Fruit fly (Drosophila melanogaster) whole organism, prepupa: Measurements from ENCODE around the gene Faa.
A peak's percentile ranks its signal among the peaks of the same experiment; 100 is the strongest.

Experiments
- Blimp-1 ChIP-seq: fragments of 200-800 bp; sonication (Bioruptor generic); optimal IDR thresholded peaks from 3 replicates; lab custom pipeline; 2017; ENCODE audit warnings: missing biosample characterization, missing genetic modification characterization, mild to moderate bottlenecking, moderate library complexity, missing genetic modification reagents
- CG10631 ChIP-seq: fragments of 200-800 bp; sonication (Bioruptor generic); optimal IDR thresholded peaks from 2 replicates; lab custom pipeline; 2016; ENCODE audit warnings: missing biosample characterization, missing genetic modification characterization
- CG11294 ChIP-seq: fragments of 200-800 bp; sonication (Bioruptor generic); IDR thresholded peaks from 2 replicates; pipeline ENCODE4 v1.3.6; 2022; ENCODE audit warnings: missing biosample characterization, missing genetic modification characterization
- CG11902 ChIP-seq: fragments of 200-800 bp; sonication (Bioruptor generic); optimal IDR thresholded peaks from 3 replicates; lab custom pipeline; 2016; ENCODE audit warnings: missing biosample characterization, missing genetic modification characterization
- CG15336 ChIP-seq: fragments of 200-800 bp; sonication (Bioruptor generic); IDR thresholded peaks from 2 replicates; pipeline ENCODE4 v1.3.6; 2022; ENCODE audit warnings: missing biosample characterization, missing genetic modification characterization
- CG32006 ChIP-seq: fragments of 200-800 bp; sonication (Bioruptor generic); optimal IDR thresholded peaks from 3 replicates; lab custom pipeline; 2017; ENCODE audit warnings: missing biosample characterization, mild to moderate bottlenecking, missing genetic modification characterization
- CG34406 ChIP-seq: fragments of 200-800 bp; sonication (Bioruptor generic); optimal IDR thresholded peaks from 3 replicates; lab custom pipeline; 2016; ENCODE audit warnings: missing biosample characterization, missing genetic modification characterization
- CG3919 ChIP-seq: fragments of 200-800 bp; sonication (Bioruptor generic); optimal IDR thresholded peaks from 3 replicates; lab custom pipeline; 2016; ENCODE audit warnings: missing biosample characterization, missing genetic modification characterization
- CG4318 ChIP-seq: fragments of 200-800 bp; sonication (Bioruptor generic); optimal IDR thresholded peaks from 3 replicates; lab custom pipeline; 2017; ENCODE audit warnings: missing biosample characterization, mild to moderate bottlenecking, missing genetic modification characterization
- CG6163 ChIP-seq: fragments of 200-800 bp; sonication (Bioruptor generic); IDR thresholded peaks from 3 replicates; pipeline ENCODE4 v1.3.6; 2022; ENCODE audit warnings: missing biosample characterization, missing genetic modification characterization
- CG6276 ChIP-seq: fragments of 200-800 bp; sonication (Bioruptor generic); optimal IDR thresholded peaks from 2 replicates; lab custom pipeline; 2017; ENCODE audit warnings: missing biosample characterization, mild to moderate bottlenecking, missing genetic modification characterization
- CG6792 ChIP-seq: fragments of 200-800 bp; sonication (Bioruptor generic); optimal IDR thresholded peaks from 3 replicates; lab custom pipeline; 2016; ENCODE audit warnings: missing biosample characterization, missing genetic modification characterization
- CG6808 ChIP-seq: fragments of 200-800 bp; sonication (Bioruptor generic); optimal IDR thresholded peaks from 3 replicates; lab custom pipeline; 2017; ENCODE audit warnings: missing biosample characterization, missing genetic modification characterization, mild to moderate bottlenecking, moderate library complexity, missing genetic modification reagents
- CG7368 ChIP-seq: fragments of 200-800 bp; sonication (Bioruptor generic); optimal IDR thresholded peaks from 3 replicates; lab custom pipeline; 2016; ENCODE audit warnings: missing biosample characterization, missing genetic modification characterization
- CG8319 ChIP-seq: fragments of 200-800 bp; sonication (Bioruptor generic); optimal IDR thresholded peaks from 3 replicates; lab custom pipeline; 2016; ENCODE audit warnings: missing biosample characterization, missing genetic modification characterization
- CG8632 ChIP-seq: fragments of 200-800 bp; sonication (Bioruptor generic); optimal IDR thresholded peaks from 3 replicates; lab custom pipeline; 2016; ENCODE audit warnings: missing biosample characterization, missing genetic modification characterization
- CG9139 ChIP-seq: fragments of 200-800 bp; sonication (Bioruptor generic); optimal IDR thresholded peaks from 3 replicates; lab custom pipeline; 2017; ENCODE audit warnings: missing biosample characterization, mild to moderate bottlenecking, missing genetic modification characterization
- Eip75B ChIP-seq: fragments of 200-800 bp; sonication (Bioruptor generic); optimal IDR thresholded peaks from 3 replicates; lab custom pipeline; 2016; ENCODE audit warnings: missing biosample characterization, missing genetic modification characterization
- Eip78C ChIP-seq: fragments of 200-800 bp; sonication (Bioruptor generic); peaks from one replicate; lab custom pipeline; 2016; ENCODE audit warnings: missing biosample characterization, missing genetic modification characterization
- Eip93F ChIP-seq: fragments of 200-800 bp; sonication (Bioruptor generic); optimal IDR thresholded peaks from 2 replicates; lab custom pipeline; 2016; ENCODE audit warnings: missing biosample characterization, mild to moderate bottlenecking, missing genetic modification characterization
- Ets21C ChIP-seq: fragments of 200-800 bp; sonication (Bioruptor generic); optimal IDR thresholded peaks from 3 replicates; lab custom pipeline; 2016; ENCODE audit warnings: missing biosample characterization, missing genetic modification characterization
- Ets96B ChIP-seq: fragments of 200-800 bp; optimal IDR thresholded peaks from 2 replicates; lab custom pipeline; 2019; ENCODE audit warnings: missing biosample characterization, mild to moderate bottlenecking, missing genetic modification characterization, moderate library complexity
- Gug ChIP-seq: fragments of 200-800 bp; sonication (Bioruptor generic); IDR thresholded peaks from 2 replicates; pipeline ENCODE4 v1.3.6; 2022; ENCODE audit warnings: missing biosample characterization, missing genetic modification characterization
- Hr39 ChIP-seq: fragments of 200-800 bp; sonication (Bioruptor generic); optimal IDR thresholded peaks from 2 replicates; lab custom pipeline; 2016; ENCODE audit warnings: missing biosample characterization, missing genetic modification characterization
- Hr4 ChIP-seq: fragments of 200-800 bp; sonication (Bioruptor generic); optimal IDR thresholded peaks from 3 replicates; lab custom pipeline; 2016; ENCODE audit warnings: missing biosample characterization, missing genetic modification characterization
- Lpt ChIP-seq: fragments of 200-800 bp; sonication (Bioruptor generic); optimal IDR thresholded peaks from 3 replicates; lab custom pipeline; 2016; ENCODE audit warnings: missing biosample characterization, missing genetic modification characterization
- OdsH ChIP-seq: fragments of 200-800 bp; sonication (Bioruptor generic); optimal IDR thresholded peaks from 3 replicates; lab custom pipeline; 2016; ENCODE audit warnings: missing biosample characterization, missing genetic modification characterization
- Sox102F ChIP-seq: fragments of 200-800 bp; sonication (Bioruptor generic); optimal IDR thresholded peaks from 2 replicates; lab custom pipeline; 2016; ENCODE audit warnings: missing biosample characterization, mild to moderate bottlenecking, missing genetic modification characterization
- Sox14 ChIP-seq: fragments of 200-800 bp; sonication (Bioruptor generic); optimal IDR thresholded peaks from 3 replicates; lab custom pipeline; 2016; ENCODE audit warnings: missing biosample characterization, missing genetic modification characterization
- Sox15 ChIP-seq: fragments of 200-800 bp; sonication (Bioruptor generic); optimal IDR thresholded peaks from 3 replicates; lab custom pipeline; 2016; ENCODE audit warnings: missing biosample characterization, missing genetic modification characterization
- achi ChIP-seq: fragments of 200-800 bp; sonication (Bioruptor generic); optimal IDR thresholded peaks from 3 replicates; lab custom pipeline; 2016; ENCODE audit warnings: missing biosample characterization, missing genetic modification characterization
- dac ChIP-seq: fragments of 200-800 bp; sonication (Bioruptor generic); optimal IDR thresholded peaks from 2 replicates; lab custom pipeline; 2017; ENCODE audit warnings: missing biosample characterization, mild to moderate bottlenecking, missing genetic modification characterization
- dsx ChIP-seq: fragments of 200-800 bp; optimal IDR thresholded peaks from 3 replicates; lab custom pipeline; 2019; ENCODE audit warnings: missing biosample characterization, mild to moderate bottlenecking, missing genetic modification characterization, moderate library complexity; ENCODE audit not compliant: poor library complexity, severe bottlenecking
- eg ChIP-seq: fragments of 200-800 bp; sonication (Bioruptor generic); IDR thresholded peaks from 3 replicates; pipeline ENCODE4 v1.3.6; 2022; ENCODE audit warnings: missing biosample characterization, missing genetic modification characterization
- fd59A ChIP-seq: fragments of 200-800 bp; sonication (Bioruptor generic); optimal IDR thresholded peaks from 2 replicates; lab custom pipeline; 2017; ENCODE audit warnings: missing biosample characterization, mild to moderate bottlenecking, missing genetic modification characterization, missing genetic modification reagents
- fd85E ChIP-seq: fragments of 200-800 bp; sonication (Bioruptor generic); optimal IDR thresholded peaks from 3 replicates; lab custom pipeline; 2016; ENCODE audit warnings: missing biosample characterization, missing genetic modification characterization
- fkh ChIP-seq: fragments of 200-800 bp; sonication (Bioruptor generic); optimal IDR thresholded peaks from 3 replicates; lab custom pipeline; 2017; ENCODE audit warnings: missing biosample characterization, mild to moderate bottlenecking, missing genetic modification characterization, moderate library complexity
- net ChIP-seq: fragments of 200-800 bp; sonication (Bioruptor generic); optimal IDR thresholded peaks from 3 replicates; lab custom pipeline; 2016; ENCODE audit warnings: missing biosample characterization, missing genetic modification characterization
- pdm3 ChIP-seq: fragments of 200-800 bp; sonication (Bioruptor generic); optimal IDR thresholded peaks from 3 replicates; lab custom pipeline; 2016; ENCODE audit warnings: missing biosample characterization, missing genetic modification characterization
- salr ChIP-seq, 2 experiments: fragments of 200-800 bp; sonication (Bioruptor generic); optimal IDR thresholded peaks; 3 replicates each; lab custom pipeline; 2016 to 2018; ENCODE audit warnings: missing biosample characterization in 2 of 2, missing genetic modification characterization in 2 of 2, mild to moderate bottlenecking in 1 of 2
- spab ChIP-seq: fragments of 200-800 bp; sonication (Bioruptor generic); optimal IDR thresholded peaks from 2 replicates; lab custom pipeline; 2017; ENCODE audit warnings: missing biosample characterization, mild to moderate bottlenecking, missing genetic modification characterization, missing genetic modification reagents
- svp ChIP-seq: fragments of 200-800 bp; sonication (Bioruptor generic); peaks from one replicate; lab custom pipeline; 2016; ENCODE audit warnings: missing biosample characterization, missing genetic modification characterization
- topi ChIP-seq: fragments of 200-800 bp; sonication (Bioruptor generic); optimal IDR thresholded peaks from 3 replicates; lab custom pipeline; 2016; ENCODE audit warnings: missing biosample characterization, missing genetic modification characterization
- vri ChIP-seq: fragments of 200-800 bp; sonication (Bioruptor generic); optimal IDR thresholded peaks from 3 replicates; lab custom pipeline; 2016; ENCODE audit warnings: missing biosample characterization, mild to moderate bottlenecking, missing genetic modification characterization

Gene Faa

dm6 chr3L:4118339-4118738 lies 44.6 kb upstream of the Faa start:
- TF ChIP-seq Eip78C (peak; percentile 58), Ets21C (GFP tag; lab: Kevin White, UChicago) (no peak)

dm6 chr3L:4117493-4117892 lies 43.7 kb upstream of the Faa start:
- TF ChIP-seq dac (GFP tag; lab: Kevin White, UChicago), result no peak
- TF ChIP-seq CG32006 (GFP tag; lab: Kevin White, UChicago), result no peak
- no peak for TF ChIP-seq CG11902 (GFP tag; lab: Kevin White, UChicago)
- TF ChIP-seq vri (GFP tag; lab: Kevin White, UChicago), result no peak
- TF ChIP-seq Hr39 (GFP tag; lab: Kevin White, UChicago), result no peak
- TF ChIP-seq Sox102F, result no peak
- no peak for TF ChIP-seq achi (GFP tag; lab: Kevin White, UChicago)
- no peak for TF ChIP-seq CG6163 (GFP tag; lab: Robert Waterston, UW)
- TF ChIP-seq Blimp-1, result no peak
- TF ChIP-seq Sox14 (GFP tag; lab: Kevin White, UChicago), result no peak
- TF ChIP-seq Ets96B, result no peak
- TF ChIP-seq Ets21C (GFP tag; lab: Kevin White, UChicago), result no peak
- no peak for TF ChIP-seq CG6808 (GFP tag; lab: Kevin White, UChicago)
- TF ChIP-seq svp (GFP tag; lab: Kevin White, UChicago), result no peak
- TF ChIP-seq fkh (GFP tag; lab: Kevin White, UChicago), result no peak
- TF ChIP-seq topi (GFP tag; lab: Kevin White, UChicago), result no peak
- TF ChIP-seq CG10631 (GFP tag; lab: Kevin White, UChicago), result no peak
- TF ChIP-seq CG8319 (GFP tag; lab: Kevin White, UChicago), result no peak
- no peak for TF ChIP-seq CG4318 (GFP tag; lab: Kevin White, UChicago)

- peak; percentile 63 for TF ChIP-seq eg
- no peak for TF ChIP-seq CG11902 (GFP tag; lab: Kevin White, UChicago)
- no peak for TF ChIP-seq Ets21C (GFP tag; lab: Kevin White, UChicago)
- TF ChIP-seq Gug (GFP tag; lab: Robert Waterston, UW), result 0 out of 2 replicates have a peak, but pooled peaks have one; percentile 17
- TF ChIP-seq achi (GFP tag; lab: Kevin White, UChicago), result peak; percentile 11
- TF ChIP-seq CG6808 (GFP tag; lab: Kevin White, UChicago), result no peak
- TF ChIP-seq net (GFP tag; lab: Kevin White, UChicago), result peak; percentile 11
- TF ChIP-seq CG32006 (GFP tag; lab: Kevin White, UChicago), result peak; percentile 17
- TF ChIP-seq CG3919, result no peak
- TF ChIP-seq CG6163 (GFP tag; lab: Robert Waterston, UW), result no peak
- no peak for TF ChIP-seq CG10631 (GFP tag; lab: Kevin White, UChicago)
- no peak for TF ChIP-seq Sox15
- peak; percentile 71 for TF ChIP-seq Eip78C
- TF ChIP-seq CG9139, result no peak
- TF ChIP-seq spab (GFP tag; lab: Kevin White, UChicago), result no peak
- no peak for TF ChIP-seq Eip75B (GFP tag; lab: Kevin White, UChicago)
- no peak for TF ChIP-seq CG7368 (GFP tag; lab: Kevin White, UChicago)
- TF ChIP-seq OdsH, result peak; percentile 9
- TF ChIP-seq CG34406 (GFP tag; lab: Kevin White, UChicago), result no peak
- no peak for TF ChIP-seq Blimp-1
- peak; percentile 18 for TF ChIP-seq Hr4 (GFP tag; lab: Kevin White, UChicago)
- TF ChIP-seq fd85E, result no peak
- peak; percentile 14 for TF ChIP-seq Ets96B
- no peak for TF ChIP-seq salr (GFP tag; optimal IDR thresholded peaks at IDR 0.05; lab: Kevin White, UChicago)
- TF ChIP-seq Lpt (GFP tag; lab: Kevin White, UChicago), result no peak
- TF ChIP-seq fkh (GFP tag; lab: Kevin White, UChicago), result peak; percentile 35
- TF ChIP-seq fd59A (GFP tag; lab: Kevin White, UChicago), result no peak
- no peak for TF ChIP-seq CG6792 (GFP tag; lab: Kevin White, UChicago)
- TF ChIP-seq CG8319 (GFP tag; lab: Kevin White, UChicago), result no peak
- TF ChIP-seq dsx, result no peak
- peak; percentile 77 for TF ChIP-seq Eip93F (GFP tag; lab: Kevin White, UChicago)
- peak; percentile 70 for TF ChIP-seq CG15336 (GFP tag; lab: Robert Waterston, UW)
- peak; percentile 22 for TF ChIP-seq pdm3 (GFP tag; lab: Kevin White, UChicago)
- TF ChIP-seq vri (GFP tag; lab: Kevin White, UChicago), result peak; percentile 61
- TF ChIP-seq CG6276 (GFP tag; lab: Kevin White, UChicago), result peak; percentile 26
- TF ChIP-seq CG8632 (GFP tag; lab: Kevin White, UChicago), result no peak
- peak; percentile 83 for TF ChIP-seq svp (GFP tag; lab: Kevin White, UChicago)
- no peak for TF ChIP-seq CG11294
- peak; percentile 10 for TF ChIP-seq topi (GFP tag; lab: Kevin White, UChicago)
These were observed 43.0 kb upstream of the Faa start for dm6 chr3L:4116490-4117367.
